Worm (Caenorhabditis elegans): Measurements from ENCODE around the gene C34E10.12.
A peak's percentile ranks its signal among the peaks of the same experiment; 100 is the strongest.

Gene C34E10.12

DNA sequence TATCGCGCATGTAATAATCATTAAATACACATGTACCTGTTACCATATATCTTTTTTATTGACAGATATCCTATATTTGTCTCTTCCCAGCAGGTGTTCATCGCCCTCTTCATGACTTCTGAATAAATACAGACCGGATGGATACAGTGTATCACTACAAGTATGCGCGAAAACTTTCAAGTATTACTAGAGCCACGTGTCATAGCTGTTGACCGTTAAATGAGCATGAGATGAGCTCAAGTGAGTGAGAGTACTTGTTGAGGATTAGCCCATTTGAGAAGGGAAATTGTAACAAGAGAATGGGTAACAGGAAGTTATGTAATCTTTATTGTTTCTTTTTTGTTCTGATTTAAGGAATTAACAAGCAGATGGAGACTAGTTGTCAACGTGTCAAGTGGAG is 17.4 kb upstream of the C34E10.12 start:
- TF ChIP-seq W03F9.2 (tag; optimal IDR thresholded peaks at IDR 0.05): no peak
- no peak for TF ChIP-seq him-1 (tag; optimal IDR thresholded peaks at IDR 0.05)

DNA sequence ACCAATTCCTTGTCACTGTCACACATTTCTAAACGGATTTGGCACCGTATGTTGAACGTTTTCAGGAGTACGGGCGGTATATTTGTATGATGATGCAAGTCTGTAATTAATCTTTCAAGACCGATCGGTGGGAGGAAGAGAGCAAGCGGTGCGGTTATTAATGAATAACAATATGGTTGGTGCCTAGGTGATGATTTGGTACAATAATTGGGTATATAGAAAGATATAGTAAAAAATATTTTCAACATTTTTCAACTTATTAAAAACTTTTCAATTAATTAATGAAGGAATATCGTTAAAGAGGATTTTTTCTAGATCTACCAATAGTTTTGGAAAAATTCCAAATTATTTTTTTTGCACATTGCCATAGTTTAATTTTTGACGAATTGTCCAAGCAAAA is 16.9 kb upstream of the C34E10.12 start, which contains the start of gene cnd-1:
TSS of gene cnd-1 (minus strand) at position 101 of the 400 bp plus-strand sequence.
- TF ChIP-seq him-1 (tag; optimal IDR thresholded peaks at IDR 0.05) (no peak), dao-5 (tag; optimal IDR thresholded peaks at IDR 0.05) (no peak), W03F9.2 (tag; optimal IDR thresholded peaks at IDR 0.05) (no peak)

- TF ChIP-seq W03F9.2 (tag; optimal IDR thresholded peaks at IDR 0.05): no peak
- no peak for TF ChIP-seq him-1 (tag; optimal IDR thresholded peaks at IDR 0.05)
- no peak for TF ChIP-seq dao-5 (tag; optimal IDR thresholded peaks at IDR 0.05)
These were observed 14.2 kb upstream of the C34E10.12 start for ce11 chrIII:5241854-5242253.

ce11 chrIII:5236104-5236503 is 8.4 kb upstream of the C34E10.12 start, which contains the start of gene prx-10:
prx-10 (plus strand) TSS chrIII:5236404.
- TF ChIP-seq W03F9.2 (tag; optimal IDR thresholded peaks at IDR 0.05): no peak
- no peak for TF ChIP-seq dao-5 (tag; optimal IDR thresholded peaks at IDR 0.05)
- no peak for TF ChIP-seq him-1 (tag; optimal IDR thresholded peaks at IDR 0.05)

DNA sequence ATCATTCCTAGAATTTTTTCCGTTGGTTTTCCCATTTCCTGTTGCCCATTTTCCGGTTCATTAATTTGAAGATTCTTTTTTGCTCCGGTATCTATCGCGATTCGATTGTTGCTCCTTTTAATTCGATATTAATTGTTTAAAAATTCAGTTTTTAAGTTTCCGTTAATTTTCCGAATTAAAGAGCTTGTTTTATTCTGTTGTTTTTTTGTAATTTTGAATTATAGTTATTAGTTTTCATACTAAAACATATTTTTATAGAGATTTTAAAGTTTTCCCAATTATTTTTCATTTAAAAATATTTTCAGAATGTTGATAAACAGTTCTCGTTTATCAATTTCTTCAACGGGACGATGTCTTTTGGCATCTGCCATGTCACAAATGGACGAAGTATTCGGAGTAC is 6.6 kb upstream of the C34E10.12 start, which contains the start of gene mrps-26:
TSS of gene mrps-26 (plus strand) at position 301 of the 400 bp plus-strand sequence.
- no peak for TF ChIP-seq W03F9.2 (tag; optimal IDR thresholded peaks at IDR 0.05)
- TF ChIP-seq dao-5 (tag; optimal IDR thresholded peaks at IDR 0.05): no peak

- TF ChIP-seq W03F9.2 (tag; optimal IDR thresholded peaks at IDR 0.05): no peak
- no peak for TF ChIP-seq him-1 (tag; optimal IDR thresholded peaks at IDR 0.05)
- no peak for TF ChIP-seq dao-5 (tag; optimal IDR thresholded peaks at IDR 0.05)
These were observed 5.5 kb upstream of the C34E10.12 start for ce11 chrIII:5233140-5233539.

- TF ChIP-seq W03F9.2 (tag; optimal IDR thresholded peaks at IDR 0.05) (no peak), him-1 (tag; optimal IDR thresholded peaks at IDR 0.05) (no peak)
These were observed 2.7 kb upstream of the C34E10.12 start, which contains the start of gene prmt-5 for ce11 chrIII:5230415-5230814. prmt-5 (plus strand) TSS chrIII:5230555.

DNA sequence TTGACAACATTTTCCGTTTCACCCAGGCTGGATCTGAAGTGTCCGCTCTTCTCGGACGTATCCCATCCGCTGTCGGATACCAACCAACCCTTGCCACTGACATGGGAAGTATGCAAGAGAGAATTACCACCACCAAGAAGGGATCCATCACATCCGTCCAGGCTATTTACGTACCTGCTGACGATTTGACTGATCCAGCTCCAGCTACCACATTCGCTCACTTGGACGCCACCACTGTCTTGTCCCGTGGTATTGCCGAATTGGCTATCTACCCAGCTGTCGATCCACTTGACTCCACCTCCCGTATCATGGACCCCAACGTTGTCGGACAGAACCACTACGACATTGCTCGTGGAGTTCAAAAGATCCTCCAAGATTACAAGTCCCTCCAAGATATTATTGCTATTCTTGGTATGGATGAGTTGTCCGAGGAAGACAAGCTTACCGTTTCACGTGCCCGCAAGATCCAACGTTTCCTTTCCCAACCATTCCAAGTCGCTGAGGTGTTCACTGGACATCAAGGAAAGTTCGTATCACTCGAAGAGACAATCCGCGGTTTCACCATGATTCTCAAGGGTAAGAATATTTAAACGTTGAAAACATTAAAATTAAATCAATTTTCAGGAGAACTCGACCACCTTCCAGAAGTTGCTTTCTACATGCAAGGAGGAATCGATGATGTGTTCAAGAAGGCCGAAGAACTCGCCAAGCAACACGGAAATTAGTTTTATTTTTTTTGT is 2.0 kb upstream of the C34E10.12 start:
- no peak for TF ChIP-seq dao-5 (tag; optimal IDR thresholded peaks at IDR 0.05)
- TF ChIP-seq him-1 (tag; optimal IDR thresholded peaks at IDR 0.05): no peak

DNA sequence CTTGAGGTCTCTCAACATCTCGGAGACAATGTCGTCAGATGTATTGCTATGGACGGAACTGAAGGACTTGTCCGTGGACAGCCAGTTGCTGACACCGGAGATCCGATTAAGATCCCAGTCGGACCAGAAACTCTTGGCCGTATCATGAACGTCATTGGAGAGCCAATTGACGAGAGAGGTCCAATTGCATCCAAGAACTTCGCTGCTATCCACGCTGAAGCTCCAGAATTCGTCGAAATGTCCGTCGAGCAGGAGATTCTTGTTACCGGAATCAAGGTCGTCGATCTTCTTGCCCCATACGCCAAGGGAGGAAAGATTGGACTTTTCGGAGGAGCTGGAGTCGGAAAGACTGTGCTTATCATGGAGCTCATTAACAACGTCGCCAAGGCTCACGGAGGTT is 1.2 kb upstream of the C34E10.12 start:
- TF ChIP-seq dao-5 (tag; optimal IDR thresholded peaks at IDR 0.05) (no peak), W03F9.2 (tag; optimal IDR thresholded peaks at IDR 0.05) (no peak), him-1 (tag; optimal IDR thresholded peaks at IDR 0.05) (no peak)

ce11 chrIII:5225321-5225720 is 2.4 kb downstream of the C34E10.12 start, which contains the start of gene nex-1:
nex-1 (plus strand) TSS chrIII:5225621.
- TF ChIP-seq him-1 (tag; optimal IDR thresholded peaks at IDR 0.05) (no peak), W03F9.2 (tag; optimal IDR thresholded peaks at IDR 0.05) (peak; percentile 17), dao-5 (tag; optimal IDR thresholded peaks at IDR 0.05) (no peak)

DNA sequence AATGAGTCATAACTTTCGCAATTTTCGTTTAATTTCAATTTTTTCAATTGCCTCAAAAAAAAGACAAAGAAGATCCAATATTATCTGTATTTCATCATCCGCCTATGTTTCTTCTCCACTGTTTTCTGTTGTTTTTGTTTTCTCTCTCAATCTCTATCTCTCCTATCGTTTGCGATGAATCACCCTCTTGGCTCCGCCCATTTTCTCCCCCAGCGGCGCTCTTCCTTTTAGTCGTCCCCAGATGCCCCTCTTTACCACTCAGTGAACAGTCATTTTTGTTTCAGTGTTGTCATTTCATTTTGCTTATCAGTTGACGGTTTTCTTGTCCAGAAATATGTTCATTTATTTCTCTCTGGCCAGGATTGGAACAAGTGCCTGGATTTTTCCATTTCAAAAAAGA is 2.8 kb downstream of the C34E10.12 start:
- no peak for TF ChIP-seq dao-5 (tag; optimal IDR thresholded peaks at IDR 0.05)
- no peak for TF ChIP-seq him-1 (tag; optimal IDR thresholded peaks at IDR 0.05)
- no peak for TF ChIP-seq W03F9.2 (tag; optimal IDR thresholded peaks at IDR 0.05)

DNA sequence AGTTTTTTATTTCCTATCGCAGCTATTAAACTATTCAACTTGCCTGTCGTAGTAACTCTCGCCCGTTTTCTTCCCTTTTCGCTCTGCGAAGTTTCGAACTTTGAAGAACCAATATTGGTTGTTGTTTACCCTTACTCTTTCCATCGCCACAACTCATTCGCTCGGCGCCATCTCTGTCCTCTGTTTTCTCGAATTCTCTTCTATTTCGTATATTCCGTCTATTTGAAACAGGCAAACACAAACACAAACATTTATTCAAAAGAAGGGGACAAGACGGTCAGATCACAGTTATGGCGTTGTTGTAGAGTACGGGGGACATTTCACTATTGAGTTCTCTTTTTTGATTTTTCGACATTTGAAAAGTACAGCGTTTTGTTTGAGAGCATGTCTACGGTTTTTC is 4.9 kb downstream of the C34E10.12 start:
- TF ChIP-seq dao-5 (tag; optimal IDR thresholded peaks at IDR 0.05) (no peak), him-1 (tag; optimal IDR thresholded peaks at IDR 0.05) (no peak), W03F9.2 (tag; optimal IDR thresholded peaks at IDR 0.05) (no peak)

- TF ChIP-seq him-1 (tag; optimal IDR thresholded peaks at IDR 0.05): no peak
- no peak for TF ChIP-seq W03F9.2 (tag; optimal IDR thresholded peaks at IDR 0.05)
- no peak for TF ChIP-seq dao-5 (tag; optimal IDR thresholded peaks at IDR 0.05)
These were observed 5.9 kb downstream of the C34E10.12 start for ce11 chrIII:5221820-5222219.

DNA sequence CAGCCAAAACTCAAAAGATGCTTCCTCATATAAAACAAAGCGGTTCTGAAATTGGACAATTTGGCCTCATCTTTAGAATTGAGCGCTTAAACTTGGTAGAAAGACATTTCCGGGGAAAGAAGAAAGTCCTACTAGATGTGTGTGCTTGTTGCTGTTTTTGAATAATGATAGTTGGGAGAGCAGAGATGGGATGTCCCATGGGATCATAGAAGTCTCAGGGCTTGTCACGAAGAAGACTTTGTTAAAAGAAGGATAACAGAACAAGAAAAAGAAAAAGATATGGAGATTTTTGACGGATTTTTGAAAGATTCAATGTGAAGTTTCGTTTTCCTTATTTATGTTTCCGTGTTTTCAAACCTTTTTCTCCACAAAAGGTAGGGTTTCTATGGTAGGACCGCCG is 9.0 kb downstream of the C34E10.12 start, which contains the start of gene ZC155.2:
TSS of gene ZC155.2 (plus strand) at position 301 of the 400 bp plus-strand sequence.
- TF ChIP-seq W03F9.2 (tag; optimal IDR thresholded peaks at IDR 0.05) (no peak), dao-5 (tag; optimal IDR thresholded peaks at IDR 0.05) (no peak), him-1 (tag; optimal IDR thresholded peaks at IDR 0.05) (no peak)

- no peak for TF ChIP-seq him-1 (tag; optimal IDR thresholded peaks at IDR 0.05)
- TF ChIP-seq dao-5 (tag; optimal IDR thresholded peaks at IDR 0.05): no peak
These were observed 10.2 kb downstream of the C34E10.12 start, which contains the start of gene cutl-19 for ce11 chrIII:5217511-5217910. cutl-19 (minus strand) TSS chrIII:5217611.

Data from whole organism, L4/young adult.